Worm (Caenorhabditis elegans) whole organism, L4 larva: ENCODE measurements around the gene str-3.

Source experiments
- F44E2.7 ChIP-seq: fragments of 200-800 bp; sonication (Bioruptor generic); IDR thresholded peaks from 2 replicates; pipeline ENCODE4 v2.1.2; 2022; ENCODE audit warnings: missing genetic modification characterization, missing compliant biosample characterization
- F49E8.2 ChIP-seq: sonication (generic microtip); optimal IDR thresholded peaks from 2 replicates; lab custom pipeline; 2016; ENCODE audit warnings: missing compliant biosample characterization, mild to moderate bottlenecking, missing genetic modification characterization, borderline replicate concordance
- T26A8.4 ChIP-seq: fragments of 200-800 bp; sonication (Bioruptor generic); IDR thresholded peaks from 2 replicates; pipeline ENCODE4 v1.3.6; 2022; ENCODE audit warnings: missing genetic modification characterization, missing compliant biosample characterization
- Y75B8A.6 ChIP-seq: fragments of 200-800 bp; sonication (Bioruptor generic); IDR thresholded peaks from 2 replicates; pipeline ENCODE4 v1.3.6; 2022; ENCODE audit warnings: missing genetic modification reagents, missing genetic modification characterization, missing compliant biosample characterization
- ZK337.2 ChIP-seq: fragments of 200-800 bp; sonication (Bioruptor generic); IDR thresholded peaks from 2 replicates; pipeline ENCODE4 v1.3.6; 2022; ENCODE audit warnings: missing genetic modification reagents, missing genetic modification characterization, missing compliant biosample characterization
- aha-1 ChIP-seq: fragments of 150-350 bp; peaks from one replicate; lab custom pipeline; 2014; ENCODE audit warnings: missing biosample characterization, missing genetic modification characterization
- ama-1 ChIP-seq: fragments of 150-350 bp; optimal IDR thresholded peaks from 2 replicates; lab custom pipeline; 2014; ENCODE audit warnings: inconsistent platforms, mixed read lengths
- ceh-20 ChIP-seq: fragments of 200-800 bp; sonication (Bioruptor generic); IDR thresholded peaks from 2 replicates; pipeline ENCODE4 v1.3.6; 2022; ENCODE audit warnings: missing genetic modification reagents, missing genetic modification characterization, missing compliant biosample characterization
- cey-2 ChIP-seq: sonication (generic microtip); optimal IDR thresholded peaks from 3 replicates; lab custom pipeline; 2017; ENCODE audit warnings: missing genetic modification characterization, mild to moderate bottlenecking, missing compliant biosample characterization, antibody characterized with exemption, borderline replicate concordance; ENCODE audit not compliant: insufficient read depth
- daf-12 ChIP-seq: fragments of 150-350 bp; optimal IDR thresholded peaks from 2 replicates; lab custom pipeline; 2014; ENCODE audit warnings: missing biosample characterization, missing genetic modification reagents, missing genetic modification characterization
- dve-1 ChIP-seq: sonication (generic microtip); optimal IDR thresholded peaks from 2 replicates; lab custom pipeline; 2017; ENCODE audit warnings: antibody characterized with exemption, mild to moderate bottlenecking, missing genetic modification characterization, missing compliant biosample characterization; ENCODE audit not compliant: insufficient read depth
- hlh-11 ChIP-seq: fragments of 200-800 bp; sonication (Bioruptor generic); optimal IDR thresholded peaks from 2 replicates; lab custom pipeline; 2018; ENCODE audit warnings: mild to moderate bottlenecking, missing genetic modification characterization, missing compliant biosample characterization
- hlh-30 ChIP-seq: sonication (generic microtip); optimal IDR thresholded peaks from 2 replicates; lab custom pipeline; 2017; ENCODE audit warnings: antibody characterized with exemption, mild to moderate bottlenecking, missing genetic modification characterization, missing compliant biosample characterization; ENCODE audit not compliant: insufficient read depth
- lin-13 ChIP-seq: fragments of 150-350 bp; optimal IDR thresholded peaks from 2 replicates; lab custom pipeline; 2014; ENCODE audit warnings: missing biosample characterization, missing genetic modification reagents, missing genetic modification characterization
- lin-15B ChIP-seq: fragments of 150-350 bp; sonication (generic microtip); optimal IDR thresholded peaks from 3 replicates; lab custom pipeline; 2014; ENCODE audit warnings: missing biosample characterization, missing genetic modification characterization
- lin-38 ChIP-seq: fragments of 200-800 bp; sonication (Bioruptor generic); IDR thresholded peaks from 2 replicates; pipeline ENCODE4 v1.3.6; 2022; ENCODE audit warnings: missing genetic modification reagents, missing genetic modification characterization, missing compliant biosample characterization
- lsy-2 ChIP-seq, 2 experiments: fragments of 150-350 bp in 1 of 2; sonication (generic microtip) in 1 of 2; optimal IDR thresholded peaks; 2 replicates each; lab custom pipeline; 2014 to 2017; ENCODE audit warnings: missing biosample characterization in 2 of 2, missing genetic modification characterization in 2 of 2
- mdl-1 ChIP-seq, 2 experiments: fragments of 150-350 bp in 1 of 2; sonication (generic microtip) in 1 of 2; optimal IDR thresholded peaks; 2 replicates each; lab custom pipeline; 2014 to 2017; ENCODE audit warnings: missing biosample characterization in 2 of 2, missing genetic modification characterization in 2 of 2
- mxl-3 ChIP-seq: fragments of 200-800 bp; sonication (Bioruptor generic); optimal IDR thresholded peaks from 2 replicates; lab custom pipeline; 2018; ENCODE audit warnings: mild to moderate bottlenecking, missing genetic modification characterization, missing compliant biosample characterization
- nhr-111 ChIP-seq: fragments of 200-800 bp; sonication (Bioruptor generic); optimal IDR thresholded peaks from 2 replicates; lab custom pipeline; 2018; ENCODE audit warnings: mild to moderate bottlenecking, missing genetic modification characterization, missing compliant biosample characterization
- nhr-237 ChIP-seq: sonication (generic microtip); optimal IDR thresholded peaks from 2 replicates; lab custom pipeline; 2017; ENCODE audit warnings: missing biosample characterization, missing genetic modification characterization
- nhr-25 ChIP-seq: sonication (generic microtip); optimal IDR thresholded peaks from 2 replicates; lab custom pipeline; 2017; ENCODE audit warnings: missing genetic modification characterization, mild to moderate bottlenecking, missing compliant biosample characterization, antibody characterized with exemption, moderate library complexity, borderline replicate concordance; ENCODE audit not compliant: insufficient read depth
- nhr-28 ChIP-seq: fragments of 150-350 bp; optimal IDR thresholded peaks from 2 replicates; lab custom pipeline; 2014; ENCODE audit warnings: missing biosample characterization, missing genetic modification characterization
- nhr-41 ChIP-seq: fragments of 200-800 bp; sonication (Bioruptor generic); IDR thresholded peaks from 2 replicates; pipeline ENCODE4 v1.3.6; 2022; ENCODE audit warnings: missing genetic modification reagents, missing genetic modification characterization, missing compliant biosample characterization
- nhr-48 ChIP-seq: sonication (generic microtip); optimal IDR thresholded peaks from 2 replicates; lab custom pipeline; 2016; ENCODE audit warnings: mild to moderate bottlenecking, missing genetic modification characterization, missing compliant biosample characterization
- nhr-6 ChIP-seq: fragments of 150-350 bp; optimal IDR thresholded peaks from 2 replicates; lab custom pipeline; 2014; ENCODE audit warnings: missing biosample characterization, missing genetic modification characterization
- nhr-77 ChIP-seq: fragments of 150-350 bp; optimal IDR thresholded peaks from 2 replicates; lab custom pipeline; 2014; ENCODE audit warnings: missing biosample characterization, missing genetic modification characterization
- pha-4 ChIP-seq, 2 experiments: fragments of 150-350 bp in 1 of 2; fragments of 200-800 bp in 1 of 2; sonication (Bioruptor generic) in 1 of 2; IDR thresholded peaks in 1 of 2; optimal IDR thresholded peaks in 1 of 2; 2 replicates each; pipeline versions ENCODE4 v1.3.6 to Lab custom; 2014 to 2022; ENCODE audit warnings: missing genetic modification characterization in 2 of 2, missing genetic modification reagents in 2 of 2, missing biosample characterization in 1 of 2, missing compliant biosample characterization in 1 of 2
- sdz-12 ChIP-seq: fragments of 200-800 bp; sonication (Bioruptor generic); optimal IDR thresholded peaks from 2 replicates; lab custom pipeline; 2018; ENCODE audit warnings: mild to moderate bottlenecking, missing genetic modification characterization, missing compliant biosample characterization
- spr-1 ChIP-seq: sonication (generic microtip); optimal IDR thresholded peaks from 2 replicates; lab custom pipeline; 2016; ENCODE audit warnings: mild to moderate bottlenecking, missing genetic modification characterization, missing compliant biosample characterization
- spr-3 ChIP-seq: fragments of 200-800 bp; sonication (Bioruptor generic); optimal IDR thresholded peaks from 2 replicates; lab custom pipeline; 2018; ENCODE audit warnings: mild to moderate bottlenecking, missing genetic modification characterization, missing compliant biosample characterization
- tra-1 ChIP-seq: fragments of 200-800 bp; sonication (Bioruptor generic); IDR thresholded peaks from 2 replicates; pipeline ENCODE4 v1.3.6; 2022; ENCODE audit warnings: missing genetic modification reagents, missing genetic modification characterization, missing compliant biosample characterization
- unc-39 ChIP-seq: sonication (generic microtip); optimal IDR thresholded peaks from 2 replicates; lab custom pipeline; 2017; ENCODE audit warnings: missing biosample characterization, missing genetic modification characterization
- unc-62 ChIP-seq, 3 experiments: fragments of 150-350 bp in 1 of 3; sonication (generic microtip); optimal IDR thresholded peaks in 2 of 3; peaks in 1 of 3; 1 replicate in 1 of 3; 2 replicates in 2 of 3; lab custom pipeline; 2014 to 2017; ENCODE audit warnings: missing biosample characterization in 3 of 3, missing genetic modification characterization in 3 of 3, missing genetic modification reagents in 3 of 3, missing genotype in 1 of 3
- vab-7 ChIP-seq: fragments of 200-800 bp; sonication (Bioruptor generic); IDR thresholded peaks from 2 replicates; pipeline ENCODE4 v1.3.6; 2022; ENCODE audit warnings: missing genetic modification reagents, missing genetic modification characterization, missing compliant biosample characterization
- zip-11 ChIP-seq: fragments of 200-800 bp; sonication (Bioruptor generic); IDR thresholded peaks from 2 replicates; pipeline ENCODE4 v1.3.6; 2022; ENCODE audit warnings: missing genetic modification characterization, missing compliant biosample characterization

str-3 gene

DNA sequence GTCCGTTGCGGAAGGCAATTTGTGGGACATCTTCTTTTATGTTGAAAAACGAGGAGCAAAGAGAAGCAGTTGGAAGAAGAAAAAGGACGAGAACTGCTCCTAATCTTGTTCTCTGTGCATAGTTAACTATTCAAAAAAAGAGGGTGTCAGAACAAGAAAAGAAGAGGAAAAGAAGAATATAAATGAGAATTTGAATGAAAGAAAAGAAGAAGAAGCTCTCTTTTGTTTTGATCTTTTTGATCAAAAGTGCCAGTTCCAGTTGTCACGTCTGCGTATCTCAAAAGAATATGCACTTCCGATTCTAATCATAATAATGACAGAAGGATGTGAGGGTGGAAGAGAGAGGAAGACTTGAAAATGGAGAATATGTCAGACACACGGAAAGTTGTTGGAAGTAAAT, 5.2 kb downstream of the str-3 start, which contains the start of gene M7.8 (continued):
- TF ChIP-seq vab-7 (GFP tag; lab: Robert Waterston, UW) (no peak), nhr-41 (GFP tag; lab: Robert Waterston, UW) (no peak), tra-1 (GFP tag; lab: Robert Waterston, UW) (no peak), F49E8.2 (tag; lab: Kevin White, UChicago) (no peak), ZK337.2 (no peak), nhr-6 (tag; lab: Kevin White, UChicago) (no peak), nhr-111 (no peak), sdz-12 (no peak), nhr-48 (no peak), lsy-2 (tag; optimal IDR thresholded peaks at IDR 0.05; lab: Kevin White, UChicago) (peak in 1 of 2 experiments; percentile 24), lin-15B (tag; lab: Kevin White, UChicago) (no peak)

- TF ChIP-seq aha-1 (peak; percentile 93), nhr-237 (tag; lab: Kevin White, UChicago) (no peak)
Measured at ce11 chrIV:11094052-11094451, 6.1 kb downstream of the str-3 start.

- peak; percentile 44 for TF ChIP-seq dve-1
- TF ChIP-seq ceh-20 = peak; percentile 78; the same call in 1 of the 2 replicates
- TF ChIP-seq nhr-28 (tag; lab: Kevin White, UChicago) = peak; percentile 62
- TF ChIP-seq nhr-77 (tag; lab: Kevin White, UChicago) = peak; percentile 23
- TF ChIP-seq tra-1 (GFP tag; lab: Robert Waterston, UW) = 0 out of 2 replicates have a peak, but pooled peaks have one; percentile 38
- no peak for TF ChIP-seq daf-12
- peak; percentile 10 for TF ChIP-seq nhr-25
- TF ChIP-seq hlh-11 (tag; lab: Kevin White, UChicago) = peak; percentile 55
- peak in 1 of 2 experiments; percentile 41 for TF ChIP-seq lsy-2 (tag; optimal IDR thresholded peaks at IDR 0.05; lab: Kevin White, UChicago)
- peak; percentile 27 for TF ChIP-seq mxl-3 (GFP tag; lab: Kevin White, UChicago)
- peak; percentile 42 for TF ChIP-seq cey-2
- TF ChIP-seq mdl-1 (tag; optimal IDR thresholded peaks at IDR 0.05; lab: Kevin White, UChicago) = peak in 1 of 2 experiments; percentile 53
- TF ChIP-seq unc-62 (GFP tag; optimal IDR thresholded peaks at IDR 0.05 in 1 of 2; lab: Kevin White, UChicago) = peak in 1 of 2 experiments; percentile 98
- no peak for TF ChIP-seq unc-62 (tag; optimal IDR thresholded peaks at IDR 0.05; lab: Kevin White, UChicago)
- no peak for TF ChIP-seq pha-4 (GFP tag; IDR thresholded peaks at IDR 0.05; lab: Robert Waterston, UW)
- TF ChIP-seq pha-4 (tag; optimal IDR thresholded peaks at IDR 0.05; lab: Kevin White, UChicago) = no peak
- TF ChIP-seq Y75B8A.6 = no peak
- TF ChIP-seq zip-11 (GFP tag; lab: Robert Waterston, UW) = no peak
- TF ChIP-seq T26A8.4 (GFP tag; lab: Robert Waterston, UW) = no peak
- peak; percentile 43 for TF ChIP-seq hlh-30
- no peak for TF ChIP-seq lin-13 (GFP tag; lab: Kevin White, UChicago)
- TF ChIP-seq aha-1 = peak; percentile 65
Measured at ce11 chrIV:11092502-11093080, 7.6 kb downstream of the str-3 start, which contains the start of gene bcc-1. bcc-1 (minus strand) TSS chrIV:11092552.

DNA sequence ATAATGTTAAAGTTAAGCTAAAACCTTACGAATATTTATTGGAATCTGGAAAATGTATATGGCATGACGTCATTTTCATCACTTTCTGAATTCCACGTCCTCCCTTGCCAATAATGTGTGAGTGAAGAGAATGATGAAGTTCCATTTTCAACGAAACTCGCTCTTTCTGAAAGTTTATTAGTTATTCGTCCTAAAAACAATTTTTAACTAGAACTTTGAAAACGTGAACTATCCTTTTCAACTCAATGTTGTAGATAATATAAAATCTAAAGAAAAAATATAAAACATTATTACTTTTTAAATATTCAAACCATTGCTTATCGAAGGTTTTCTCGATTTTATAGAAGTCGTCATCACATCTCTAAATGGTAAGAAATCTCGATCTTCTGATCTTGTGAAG, 10.6 kb downstream of the str-3 start, which contains the start of gene M7.7:
M7.7 (plus strand) TSS at position 301 of the 400 bp plus-strand sequence.
- TF ChIP-seq unc-39 (tag; lab: Kevin White, UChicago) = no peak

DNA sequence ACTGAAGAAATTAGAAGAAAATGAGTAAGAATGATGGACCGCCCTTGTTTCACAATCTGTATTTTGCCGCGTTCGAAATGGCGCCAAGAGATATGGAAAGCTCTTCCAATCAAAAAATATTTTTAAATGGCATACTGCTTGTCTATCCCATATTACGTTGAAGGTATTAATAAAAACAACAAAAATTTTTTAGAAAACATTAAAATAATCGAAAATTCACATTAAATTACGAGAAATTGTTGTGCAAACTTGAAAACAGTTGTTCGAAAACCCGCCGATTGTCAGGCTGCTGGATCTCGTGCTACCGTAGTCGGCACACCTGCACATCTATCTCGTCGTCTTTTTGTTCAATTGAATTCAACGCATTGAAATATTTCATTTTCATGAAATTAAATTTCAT, 16.6 kb downstream of the str-3 start, which contains the start of gene klc-1:
klc-1 (plus strand) TSS at position 127 of the 400 bp plus-strand sequence.
- TF ChIP-seq vab-7 (GFP tag; lab: Robert Waterston, UW) (no peak), spr-3 (no peak), spr-1 (tag; lab: Kevin White, UChicago) (no peak), lsy-2 (tag; optimal IDR thresholded peaks at IDR 0.05; lab: Kevin White, UChicago) (peak in 1 of 2 experiments; percentile 56), nhr-237 (tag; lab: Kevin White, UChicago) (no peak), F44E2.7 (GFP tag; lab: Robert Waterston, UW) (no peak), ama-1 (lab: Kevin White, UChicago) (no peak), zip-11 (GFP tag; lab: Robert Waterston, UW) (no peak), lin-38 (GFP tag; lab: Robert Waterston, UW) (0 out of 2 replicates have a peak, but pooled peaks have one; percentile 21)
